Worm (Caenorhabditis elegans) whole organism, young adult: ENCODE data around the gene atg-7.

Source experiments
- B0019.2 ChIP-seq: fragments of 200-800 bp; sonication (Bioruptor generic); conservative IDR thresholded peaks from 2 replicates; pipeline ENCODE4 v1.3.6; 2022; ENCODE audit warnings: missing genetic modification reagents, missing genetic modification characterization, missing compliant biosample characterization
- B0336.3 ChIP-seq: fragments of 200-800 bp; sonication (Bioruptor generic); IDR thresholded peaks from 2 replicates; pipeline ENCODE4 v1.3.6; 2022; ENCODE audit warnings: missing genetic modification characterization, missing compliant biosample characterization
- C06A6.2 ChIP-seq: fragments of 200-800 bp; sonication (Bioruptor generic); conservative IDR thresholded peaks from 2 replicates; pipeline ENCODE4 v1.3.6; 2022; ENCODE audit warnings: missing genetic modification characterization, missing compliant biosample characterization
- F10E7.11 ChIP-seq: sonication (generic microtip); optimal IDR thresholded peaks from 2 replicates; lab custom pipeline; 2017; ENCODE audit warnings: mild to moderate bottlenecking, missing genetic modification characterization, moderate library complexity, missing compliant biosample characterization
- F22D6.2 ChIP-seq: sonication (generic microtip); optimal IDR thresholded peaks from 2 replicates; lab custom pipeline; 2016; ENCODE audit warnings: mild to moderate bottlenecking, missing genetic modification characterization, missing compliant biosample characterization
- F23B12.7 ChIP-seq: sonication (generic microtip); optimal IDR thresholded peaks from 2 replicates; lab custom pipeline; 2017; ENCODE audit warnings: missing genetic modification characterization, mild to moderate bottlenecking, missing compliant biosample characterization, antibody characterized with exemption, moderate library complexity; ENCODE audit not compliant: insufficient read depth
- F37B4.10 ChIP-seq: fragments of 200-800 bp; sonication (Bioruptor generic); IDR thresholded peaks from 2 replicates; pipeline ENCODE4 v1.3.6; 2022; ENCODE audit warnings: missing genetic modification characterization, missing compliant biosample characterization
- F49E8.2 ChIP-seq: sonication (generic microtip); optimal IDR thresholded peaks from 3 replicates; lab custom pipeline; 2017; ENCODE audit warnings: missing genetic modification characterization, mild to moderate bottlenecking, missing compliant biosample characterization, antibody characterized with exemption, moderate library complexity; ENCODE audit not compliant: insufficient read depth
- F52B5.7 ChIP-seq: sonication (generic microtip); optimal IDR thresholded peaks from 2 replicates; lab custom pipeline; 2016; ENCODE audit warnings: mild to moderate bottlenecking, missing genetic modification characterization, missing compliant biosample characterization
- F55B11.4 ChIP-seq: sonication (generic microtip); optimal IDR thresholded peaks from 2 replicates; lab custom pipeline; 2016; ENCODE audit warnings: missing compliant biosample characterization, missing genetic modification characterization, borderline replicate concordance; ENCODE audit not compliant: insufficient read depth
- F57C9.4 ChIP-seq: sonication (generic microtip); optimal IDR thresholded peaks from 2 replicates; lab custom pipeline; 2017; ENCODE audit warnings: mild to moderate bottlenecking, missing genetic modification characterization, missing compliant biosample characterization
- T07F8.4 ChIP-seq: sonication (generic microtip); optimal IDR thresholded peaks from 2 replicates; lab custom pipeline; 2016; ENCODE audit warnings: mild to moderate bottlenecking, missing genetic modification characterization, moderate library complexity, missing compliant biosample characterization
- Y53F4B.3 ChIP-seq: fragments of 200-800 bp; sonication (Bioruptor generic); IDR thresholded peaks from 2 replicates; pipeline ENCODE4 v1.3.6; 2022; ENCODE audit warnings: missing genetic modification reagents, missing genetic modification characterization, missing compliant biosample characterization
- Y53G8AR.9 ChIP-seq: fragments of 200-800 bp; sonication (Bioruptor generic); conservative IDR thresholded peaks from 2 replicates; pipeline ENCODE4 v1.3.6; 2022; ENCODE audit warnings: missing genetic modification reagents, missing genetic modification characterization, missing compliant biosample characterization
- ZK185.1 ChIP-seq: sonication (generic microtip); optimal IDR thresholded peaks from 2 replicates; lab custom pipeline; 2016; ENCODE audit warnings: mild to moderate bottlenecking, missing genetic modification characterization, missing compliant biosample characterization; ENCODE audit not compliant: poor library complexity, severe bottlenecking
- atf-7 ChIP-seq: sonication (generic microtip); optimal IDR thresholded peaks from 2 replicates; lab custom pipeline; 2017; ENCODE audit warnings: mild to moderate bottlenecking, missing genetic modification characterization, missing compliant biosample characterization
- ccch-3 ChIP-seq: fragments of 200-800 bp; sonication (Bioruptor generic); optimal IDR thresholded peaks from 2 replicates; lab custom pipeline; 2018; ENCODE audit warnings: mild to moderate bottlenecking, missing genetic modification characterization, missing compliant biosample characterization
- ceh-27 ChIP-seq: fragments of 200-800 bp; sonication (Bioruptor generic); optimal IDR thresholded peaks from 2 replicates; lab custom pipeline; 2018; ENCODE audit warnings: mild to moderate bottlenecking, missing genetic modification characterization, moderate library complexity, missing compliant biosample characterization
- ceh-79 ChIP-seq: sonication (generic microtip); optimal IDR thresholded peaks from 2 replicates; lab custom pipeline; 2017; ENCODE audit warnings: mild to moderate bottlenecking, missing genetic modification characterization, missing compliant biosample characterization
- chd-7 ChIP-seq: sonication (generic microtip); optimal IDR thresholded peaks from 2 replicates; lab custom pipeline; 2016; ENCODE audit warnings: mild to moderate bottlenecking, missing genetic modification characterization, moderate library complexity, missing compliant biosample characterization
- dpl-1 ChIP-seq: fragments of 150-350 bp; optimal IDR thresholded peaks from 2 replicates; lab custom pipeline; 2014; ENCODE audit warnings: missing biosample characterization, missing genetic modification reagents, missing genetic modification characterization
- egl-18 ChIP-seq: fragments of 200-800 bp; sonication (Bioruptor generic); IDR thresholded peaks from 2 replicates; pipeline ENCODE4 v1.3.6; 2022; ENCODE audit warnings: missing genetic modification reagents, missing genetic modification characterization, missing compliant biosample characterization
- egrh-3 ChIP-seq: fragments of 200-800 bp; sonication (Bioruptor generic); IDR thresholded peaks from 2 replicates; pipeline ENCODE4 v1.3.6; 2022; ENCODE audit warnings: missing genetic modification reagents, missing genetic modification characterization, missing compliant biosample characterization
- hlh-12 ChIP-seq: sonication (generic microtip); optimal IDR thresholded peaks from 2 replicates; lab custom pipeline; 2016; ENCODE audit warnings: missing genetic modification characterization, missing compliant biosample characterization
- let-526 ChIP-seq: fragments of 200-800 bp; sonication (Bioruptor generic); IDR thresholded peaks from 2 replicates; pipeline ENCODE4 v1.3.6; 2022; ENCODE audit warnings: missing genetic modification reagents, missing genetic modification characterization, missing compliant biosample characterization
- let-607 ChIP-seq, 2 experiments: fragments of 200-800 bp in 1 of 2; sonication (Bioruptor generic) in 1 of 2; sonication (generic microtip) in 1 of 2; optimal IDR thresholded peaks; 2 replicates each; lab custom pipeline; 2016 to 2018; ENCODE audit warnings: mild to moderate bottlenecking in 2 of 2, missing compliant biosample characterization in 2 of 2, missing genetic modification characterization in 2 of 2, moderate library complexity in 2 of 2, missing genotype in 1 of 2
- lin-26 ChIP-seq: fragments of 200-800 bp; sonication (Bioruptor generic); IDR thresholded peaks from 2 replicates; pipeline ENCODE4 v1.3.6; 2022; ENCODE audit warnings: missing genetic modification reagents, missing genetic modification characterization, missing compliant biosample characterization
- lin-35 ChIP-seq, 3 experiments: fragments of 150-350 bp in 2 of 3; sonication (generic microtip) in 1 of 3; optimal IDR thresholded peaks; 2 replicates each; lab custom pipeline; 2014 to 2018; ENCODE audit warnings: missing biosample characterization in 3 of 3, missing genetic modification characterization in 3 of 3, missing genetic modification reagents in 3 of 3
- lir-1 ChIP-seq: fragments of 200-800 bp; sonication (Bioruptor generic); conservative IDR thresholded peaks from 2 replicates; pipeline ENCODE4 v1.3.6; 2022; ENCODE audit warnings: missing genetic modification reagents, missing genetic modification characterization, missing compliant biosample characterization
- lsl-1 ChIP-seq: fragments of 200-800 bp; sonication (Bioruptor generic); optimal IDR thresholded peaks from 2 replicates; lab custom pipeline; 2018; ENCODE audit warnings: mild to moderate bottlenecking, missing genetic modification characterization, moderate library complexity, missing compliant biosample characterization
- lsy-27 ChIP-seq: sonication (generic microtip); optimal IDR thresholded peaks from 2 replicates; lab custom pipeline; 2017; ENCODE audit warnings: missing genetic modification characterization, mild to moderate bottlenecking, missing compliant biosample characterization, antibody characterized with exemption, missing genotype, borderline replicate concordance; ENCODE audit not compliant: insufficient read depth
- madf-6 ChIP-seq: fragments of 200-800 bp; sonication (Bioruptor generic); IDR thresholded peaks from 2 replicates; pipeline ENCODE4 v1.3.6; 2022; ENCODE audit warnings: missing genetic modification reagents, missing genetic modification characterization, missing compliant biosample characterization
- madf-8 ChIP-seq: fragments of 200-800 bp; sonication (Bioruptor generic); conservative IDR thresholded peaks from 2 replicates; pipeline ENCODE4 v1.3.6; 2022; ENCODE audit warnings: missing genetic modification reagents, missing genetic modification characterization, missing compliant biosample characterization
- mcd-1 ChIP-seq: fragments of 200-800 bp; sonication (Bioruptor generic); IDR thresholded peaks from 2 replicates; pipeline ENCODE4 v1.3.6; 2022; ENCODE audit warnings: missing genetic modification reagents, missing genetic modification characterization, missing compliant biosample characterization
- mel-28 ChIP-seq: sonication (generic microtip); optimal IDR thresholded peaks from 2 replicates; lab custom pipeline; 2016; ENCODE audit warnings: borderline replicate concordance, mild to moderate bottlenecking, missing genetic modification characterization, missing compliant biosample characterization
- mes-4 ChIP-seq: sonication (generic microtip); optimal IDR thresholded peaks from 2 replicates; lab custom pipeline; 2016; ENCODE audit warnings: missing genotype, missing genetic modification characterization, missing compliant biosample characterization
- nhr-27 ChIP-seq: fragments of 200-800 bp; sonication (Bioruptor generic); optimal IDR thresholded peaks from 2 replicates; lab custom pipeline; 2018; ENCODE audit warnings: mild to moderate bottlenecking, missing genetic modification characterization, moderate library complexity, missing compliant biosample characterization
- rec-8 ChIP-seq, 2 experiments: sonication (generic microtip); optimal IDR thresholded peaks; 2 replicates each; lab custom pipeline; 2016; ENCODE audit warnings: mild to moderate bottlenecking in 2 of 2, missing genetic modification characterization in 2 of 2, missing genetic modification reagents in 2 of 2, missing genotype in 2 of 2, missing biosample characterization in 1 of 2, missing compliant biosample characterization in 1 of 2, moderate library complexity in 1 of 2
- sdz-38 ChIP-seq: sonication (generic microtip); optimal IDR thresholded peaks from 2 replicates; lab custom pipeline; 2016; ENCODE audit warnings: missing genotype, missing genetic modification characterization, missing compliant biosample characterization
- snpc-3.4 ChIP-seq: sonication (generic microtip); optimal IDR thresholded peaks from 2 replicates; lab custom pipeline; 2017; ENCODE audit warnings: missing genetic modification characterization, mild to moderate bottlenecking, missing compliant biosample characterization, antibody characterized with exemption, moderate library complexity, missing genotype, missing genetic modification reagents
- somi-1 ChIP-seq: fragments of 200-800 bp; sonication (Bioruptor generic); optimal IDR thresholded peaks from 2 replicates; lab custom pipeline; 2018; ENCODE audit warnings: mild to moderate bottlenecking, missing genetic modification characterization, missing compliant biosample characterization
- sptf-2 ChIP-seq: fragments of 200-800 bp; sonication (Bioruptor generic); optimal IDR thresholded peaks from 2 replicates; lab custom pipeline; 2018; ENCODE audit warnings: mild to moderate bottlenecking, missing genetic modification characterization, missing compliant biosample characterization
- tbp1 ChIP-seq: fragments of 200-800 bp; sonication (Bioruptor generic); optimal IDR thresholded peaks from 2 replicates; lab custom pipeline; 2018; ENCODE audit warnings: mild to moderate bottlenecking, missing genetic modification characterization, missing compliant biosample characterization
- unc-62 ChIP-seq: fragments of 150-350 bp; optimal IDR thresholded peaks from 2 replicates; lab custom pipeline; 2014; ENCODE audit warnings: missing biosample characterization, missing genetic modification reagents, missing genetic modification characterization
- ztf-26 ChIP-seq: sonication (generic microtip); optimal IDR thresholded peaks from 2 replicates; lab custom pipeline; 2017; ENCODE audit warnings: missing genetic modification characterization, missing compliant biosample characterization
- ztf-3 ChIP-seq: fragments of 200-800 bp; sonication (Bioruptor generic); optimal IDR thresholded peaks from 2 replicates; lab custom pipeline; 2018; ENCODE audit warnings: mild to moderate bottlenecking, missing genetic modification characterization, missing compliant biosample characterization

Gene atg-7

DNA sequence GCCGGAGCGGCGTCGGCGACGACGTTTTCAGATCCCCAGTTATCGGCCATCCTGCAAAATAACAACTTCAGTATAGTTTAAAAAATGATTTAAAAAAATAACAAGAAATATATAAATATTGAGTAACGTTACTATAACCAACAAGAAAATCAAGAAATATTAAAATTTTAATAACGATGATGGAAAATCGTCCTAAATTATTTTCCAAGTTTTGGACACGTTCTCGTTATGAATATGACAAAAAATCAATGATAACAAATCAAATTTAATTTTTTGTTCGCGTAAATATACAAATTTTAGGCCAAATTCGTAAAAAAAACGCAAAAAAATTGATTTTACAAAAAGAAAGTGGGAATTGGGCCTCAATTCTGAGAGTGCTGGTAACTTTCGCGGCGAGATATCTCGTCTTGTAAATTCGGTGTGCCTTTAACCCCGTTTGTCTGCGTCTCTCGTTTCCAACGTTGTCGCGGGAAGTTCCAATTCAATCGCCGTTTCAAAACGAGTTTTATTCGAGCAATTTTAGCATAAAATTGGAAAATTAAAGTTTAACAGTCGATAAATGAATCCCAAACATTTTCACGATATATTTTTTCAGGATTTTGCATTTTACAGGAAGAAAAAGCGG is 30.3 kb upstream of the atg-7 start, which contains the start of gene rps-5 (continued):
- no peak for TF ChIP-seq F55B11.4 (tag; lab: Kevin White, UChicago)
- TF ChIP-seq snpc-3.4 (tag; lab: Kevin White, UChicago), result peak; percentile 41
- no peak; the same call in 1 of the 2 replicates for TF ChIP-seq madf-8
- TF ChIP-seq F49E8.2, result peak; percentile 19
- peak; percentile 54 for TF ChIP-seq mcd-1 (GFP tag; lab: Robert Waterston, UW)
- TF ChIP-seq Y53G8AR.9 (GFP tag; lab: Robert Waterston, UW), result no peak
- peak in 1 of 3 experiments; percentile 54 for TF ChIP-seq lin-35 (GFP tag; optimal IDR thresholded peaks at IDR 0.05; lab: Kevin White, UChicago)
- no peak for TF ChIP-seq ztf-3 (GFP tag; lab: Kevin White, UChicago)

DNA sequence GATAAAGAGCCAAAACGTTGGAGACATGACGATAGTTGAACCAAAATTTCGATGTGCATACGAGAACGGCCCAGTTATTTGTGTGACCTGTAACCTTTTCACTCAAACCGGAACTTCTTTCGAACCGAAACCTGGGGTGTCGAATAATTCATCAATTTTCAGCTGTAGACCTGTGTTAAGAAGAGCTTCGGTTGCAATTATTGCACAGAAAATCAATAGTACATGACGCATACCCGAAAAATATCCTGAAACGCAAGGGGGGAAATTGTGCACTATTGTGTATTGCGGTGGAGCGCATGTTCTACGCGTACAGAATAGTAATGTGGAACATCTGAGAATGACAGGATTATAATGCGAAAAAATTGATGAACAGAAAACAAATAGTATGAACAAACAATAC is 28.9 kb upstream of the atg-7 start, which contains the start of gene pigk-1:
Gene pigk-1 (minus strand): TSS at position 248 of the 400 bp plus-strand sequence.
- no peak for TF ChIP-seq Y53F4B.3 (GFP tag; lab: Robert Waterston, UW)
- TF ChIP-seq lsl-1 (GFP tag; lab: Kevin White, UChicago), result peak; percentile 44
- no peak for TF ChIP-seq F22D6.2 (tag; lab: Kevin White, UChicago)
- no peak for TF ChIP-seq sdz-38
- peak; percentile 30 for TF ChIP-seq ZK185.1 (tag; lab: Kevin White, UChicago)
- TF ChIP-seq F23B12.7 (tag; lab: Kevin White, UChicago), result no peak
- no peak for TF ChIP-seq chd-7
- no peak for TF ChIP-seq unc-62 (GFP tag; lab: Kevin White, UChicago)
- no peak for TF ChIP-seq nhr-27 (tag; lab: Kevin White, UChicago)
- TF ChIP-seq let-526 (GFP tag; lab: Robert Waterston, UW), result no peak
- TF ChIP-seq F10E7.11 (tag; lab: Kevin White, UChicago), result no peak
- no peak for TF ChIP-seq lir-1 (GFP tag; lab: Robert Waterston, UW)
- TF ChIP-seq ztf-3 (GFP tag; lab: Kevin White, UChicago), result no peak
- TF ChIP-seq F57C9.4 (tag; lab: Kevin White, UChicago), result no peak
- no peak for TF ChIP-seq rec-8 (tag; optimal IDR thresholded peaks at IDR 0.05; lab: Kevin White, UChicago)
- TF ChIP-seq dpl-1 (GFP tag; lab: Kevin White, UChicago), result no peak
- TF ChIP-seq T07F8.4, result no peak
- no peak for TF ChIP-seq sptf-2 (GFP tag; lab: Kevin White, UChicago)
- TF ChIP-seq madf-6 (GFP tag; lab: Robert Waterston, UW), result peak; percentile 82
- TF ChIP-seq hlh-12 (tag; lab: Kevin White, UChicago), result no peak
- TF ChIP-seq F37B4.10 (GFP tag; lab: Robert Waterston, UW), result no peak
- no peak for TF ChIP-seq C06A6.2 (GFP tag; lab: Robert Waterston, UW)
- TF ChIP-seq lsy-27 (tag; lab: Kevin White, UChicago), result no peak
- peak; percentile 43 for TF ChIP-seq snpc-3.4 (tag; lab: Kevin White, UChicago)
- no peak for TF ChIP-seq egl-18 (GFP tag; lab: Robert Waterston, UW)
- no peak for TF ChIP-seq mes-4 (tag; lab: Kevin White, UChicago)
- TF ChIP-seq ceh-27, result peak; percentile 2
- no peak for TF ChIP-seq somi-1 (GFP tag; lab: Kevin White, UChicago)
- no peak for TF ChIP-seq F52B5.7 (tag; lab: Kevin White, UChicago)
- no peak for TF ChIP-seq mel-28
- TF ChIP-seq B0336.3 (GFP tag; lab: Robert Waterston, UW), result peak; percentile 88
- TF ChIP-seq B0019.2 (GFP tag; lab: Robert Waterston, UW), result no peak
- TF ChIP-seq atf-7 (tag; lab: Kevin White, UChicago), result no peak
- TF ChIP-seq lin-26, result no peak
- peak; percentile 50 for TF ChIP-seq tbp1 (GFP tag; lab: Kevin White, UChicago)
- no peak for TF ChIP-seq let-607 (tag; optimal IDR thresholded peaks at IDR 0.05; lab: Kevin White, UChicago)
- no peak for TF ChIP-seq ceh-79
- no peak for TF ChIP-seq ztf-26 (tag; lab: Kevin White, UChicago)
- no peak for TF ChIP-seq egrh-3 (GFP tag; lab: Robert Waterston, UW)
- no peak for TF ChIP-seq ccch-3 (GFP tag; lab: Kevin White, UChicago)
